Worm (Caenorhabditis elegans): ENCODE results near the gene clpr-2.

DNA sequence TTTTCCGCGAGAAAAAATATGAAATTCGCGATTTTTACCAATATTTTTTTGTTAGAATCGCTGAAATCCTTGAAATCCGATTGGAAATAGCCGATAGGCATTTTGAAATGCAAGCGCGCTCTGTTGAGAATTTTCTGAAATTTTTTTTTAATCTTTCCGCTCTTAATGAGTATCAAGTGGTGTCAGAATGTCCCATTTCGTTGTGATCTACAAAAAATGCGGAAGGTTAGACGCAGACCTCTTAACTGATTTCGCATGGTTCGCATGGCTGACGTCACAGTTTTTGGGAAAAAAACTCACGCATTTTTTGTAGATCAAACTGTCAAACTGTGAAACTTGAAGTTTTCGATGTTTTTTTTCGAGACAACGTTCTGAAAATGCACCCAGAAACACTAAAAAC is 13.1 kb downstream of the clpr-2 start, which contains the start of gene srw-66:
- TF ChIP-seq nhr-12 (tag; optimal IDR thresholded peaks at IDR 0.05) (no peak), zag-1 (tag; optimal IDR thresholded peaks at IDR 0.05) (no peak), fos-1 (tag; optimal IDR thresholded peaks at IDR 0.05) (no peak), nhr-10 (tag; optimal IDR thresholded peaks at IDR 0.05) (no peak), elt-1 (tag; optimal IDR thresholded peaks at IDR 0.05) (no peak), unc-62 (GFP tag; optimal IDR thresholded peaks at IDR 0.05) (no peak), ceh-82 (tag; optimal IDR thresholded peaks at IDR 0.05) (no peak), Y55F3AM.14 (GFP tag; optimal IDR thresholded peaks at IDR 0.05) (no peak), ztf-11 (tag; optimal IDR thresholded peaks at IDR 0.05) (no peak), lin-39 (tag; optimal IDR thresholded peaks at IDR 0.05) (no peak)
